Worm (Caenorhabditis elegans) whole organism, L4/young adult: Measurements from ENCODE around the gene srw-40.

Experiments used
- W03F9.2 ChIP-seq: fragments of 150-350 bp; optimal IDR thresholded peaks from 2 replicates; lab custom pipeline; 2014; ENCODE audit warnings: missing biosample characterization, missing genetic modification characterization
- dao-5 ChIP-seq: sonication (generic microtip); optimal IDR thresholded peaks from 2 replicates; lab custom pipeline; 2016; ENCODE audit warnings: missing genotype, missing genetic modification characterization, moderate library complexity, missing compliant biosample characterization
- him-1 ChIP-seq: sonication (generic microtip); optimal IDR thresholded peaks from 2 replicates; lab custom pipeline; 2016; ENCODE audit warnings: missing genotype, missing genetic modification reagents, missing genetic modification characterization, missing compliant biosample characterization

DNA sequence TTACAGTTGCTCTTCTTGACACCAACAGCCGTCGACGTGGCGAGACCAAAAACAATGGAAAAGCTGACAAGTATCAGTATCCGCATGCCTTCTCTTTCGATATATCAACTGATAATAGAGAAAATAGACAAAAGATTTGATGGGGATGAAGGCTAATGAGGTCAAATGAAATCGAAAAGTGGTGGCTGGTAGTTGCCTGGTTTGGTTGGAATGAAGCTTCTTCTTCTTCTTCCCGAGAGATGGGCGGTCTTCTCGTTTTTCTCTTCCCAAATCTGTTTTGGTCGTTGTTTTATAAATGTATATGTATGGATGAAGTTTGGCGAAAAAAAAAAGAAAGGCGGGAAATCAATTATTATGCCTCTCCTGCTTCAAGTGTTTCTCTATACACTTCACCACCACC, 34.2 kb downstream of the srw-40 start, which contains the start of gene C01F1.5:
- TF ChIP-seq dao-5 (tag; lab: Kevin White, UChicago) (no peak), him-1 (tag; lab: Kevin White, UChicago) (no peak), W03F9.2 (tag; lab: Kevin White, UChicago) (no peak)
